Worm (Caenorhabditis elegans): ENCODE measurements around the gene T09F3.4.

DNA sequence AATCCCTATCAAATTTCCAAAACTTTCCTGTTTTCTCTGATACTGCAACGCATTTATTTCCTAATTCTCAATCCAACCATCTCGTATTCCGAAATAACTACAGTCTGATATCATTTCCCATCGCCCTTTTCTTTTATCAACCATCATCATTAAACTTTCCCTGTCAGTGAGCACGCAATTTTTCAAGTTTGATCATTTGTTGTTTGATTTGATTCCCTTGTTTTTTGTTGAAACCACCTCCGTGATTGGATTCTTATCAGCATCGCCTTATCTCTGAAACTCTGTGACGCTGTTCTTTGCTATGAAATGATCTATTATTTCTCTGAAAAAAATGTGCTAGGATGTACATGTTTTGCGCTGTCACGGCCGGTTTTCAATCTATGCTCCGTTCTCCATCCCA, 7.5 kb downstream of the T09F3.4 start:
- TF ChIP-seq ztf-29 (GFP tag; IDR thresholded peaks at IDR 0.05) (no peak), flt-1 (GFP tag; IDR thresholded peaks at IDR 0.05) (no peak)
